Worm (Caenorhabditis elegans) whole organism, L2 larva: ENCODE data around the gene nyn-3.
A peak's percentile ranks its signal among the peaks of the same experiment; 100 is the strongest.

Experiments
- R02D3.7 ChIP-seq: fragments of 150-350 bp; optimal IDR thresholded peaks from 2 replicates; lab custom pipeline; 2014; ENCODE audit warnings: missing biosample characterization, missing genetic modification characterization
- Y55F3AM.14 ChIP-seq: fragments of 200-800 bp; sonication (Bioruptor generic); optimal IDR thresholded peaks from 2 replicates; lab custom pipeline; 2018; ENCODE audit warnings: mild to moderate bottlenecking, missing genetic modification characterization, missing compliant biosample characterization
- ZK546.5 ChIP-seq: sonication (generic microtip); optimal IDR thresholded peaks from 2 replicates; lab custom pipeline; 2017; ENCODE audit warnings: missing biosample characterization, missing genetic modification characterization
- alr-1 ChIP-seq: fragments of 150-350 bp; optimal IDR thresholded peaks from 2 replicates; lab custom pipeline; 2014; ENCODE audit warnings: missing biosample characterization, missing genetic modification characterization
- ama-1 ChIP-seq: fragments of 150-350 bp; optimal IDR thresholded peaks from 2 replicates; lab custom pipeline; 2018; ENCODE audit warnings: inconsistent platforms
- ceh-16 ChIP-seq: fragments of 150-350 bp; optimal IDR thresholded peaks from 2 replicates; lab custom pipeline; 2014; ENCODE audit warnings: missing biosample characterization, missing genetic modification characterization
- ceh-82 ChIP-seq: fragments of 150-350 bp; optimal IDR thresholded peaks from 2 replicates; lab custom pipeline; 2014; ENCODE audit warnings: missing biosample characterization, missing genetic modification characterization
- crh-2 ChIP-seq: sonication (generic microtip); optimal IDR thresholded peaks from 2 replicates; lab custom pipeline; 2017; ENCODE audit warnings: missing biosample characterization, missing genetic modification characterization
- elt-1 ChIP-seq: fragments of 150-350 bp; optimal IDR thresholded peaks from 2 replicates; lab custom pipeline; 2014; ENCODE audit warnings: missing biosample characterization, missing genetic modification characterization
- elt-3 ChIP-seq: sonication (generic microtip); optimal IDR thresholded peaks from 2 replicates; lab custom pipeline; 2017; ENCODE audit warnings: missing biosample characterization, missing genetic modification characterization
- fos-1 ChIP-seq: fragments of 150-350 bp; optimal IDR thresholded peaks from 2 replicates; lab custom pipeline; 2014; ENCODE audit warnings: missing biosample characterization, missing genetic modification characterization
- lin-11 ChIP-seq: fragments of 150-350 bp; sonication (generic microtip); optimal IDR thresholded peaks from 2 replicates; lab custom pipeline; 2014; ENCODE audit warnings: missing biosample characterization, missing genetic modification characterization, inconsistent platforms, mixed read lengths
- lin-13 ChIP-seq: fragments of 150-350 bp; optimal IDR thresholded peaks from 2 replicates; lab custom pipeline; 2014; ENCODE audit warnings: missing biosample characterization, missing genetic modification reagents, missing genetic modification characterization
- lsy-2 ChIP-seq, 2 experiments: fragments of 150-350 bp in 1 of 2; sonication (generic microtip) in 1 of 2; optimal IDR thresholded peaks; 2 replicates each; lab custom pipeline; 2014 to 2017; ENCODE audit warnings: missing biosample characterization in 2 of 2, missing genetic modification characterization in 2 of 2
- mbf-1 ChIP-seq: sonication (generic microtip); optimal IDR thresholded peaks from 2 replicates; lab custom pipeline; 2017; ENCODE audit warnings: missing biosample characterization, missing genetic modification characterization
- mdl-1 ChIP-seq, 2 experiments: fragments of 150-350 bp in 1 of 2; sonication (generic microtip) in 1 of 2; optimal IDR thresholded peaks; 2 replicates each; lab custom pipeline; 2017; ENCODE audit warnings: missing biosample characterization in 2 of 2, missing genetic modification characterization in 2 of 2
- nhr-10 ChIP-seq: sonication (generic microtip); optimal IDR thresholded peaks from 2 replicates; lab custom pipeline; 2017; ENCODE audit warnings: missing biosample characterization, missing genetic modification characterization
- nhr-11 ChIP-seq: fragments of 150-350 bp; optimal IDR thresholded peaks from 2 replicates; lab custom pipeline; 2014; ENCODE audit warnings: missing biosample characterization, missing genetic modification characterization
- nhr-21 ChIP-seq: fragments of 150-350 bp; optimal IDR thresholded peaks from 2 replicates; lab custom pipeline; 2014; ENCODE audit warnings: missing biosample characterization, missing genetic modification characterization
- nhr-23 ChIP-seq: fragments of 150-350 bp; optimal IDR thresholded peaks from 2 replicates; lab custom pipeline; 2014; ENCODE audit warnings: missing biosample characterization, missing genetic modification reagents, missing genetic modification characterization
- nhr-6 ChIP-seq: fragments of 150-350 bp; optimal IDR thresholded peaks from 2 replicates; lab custom pipeline; 2014; ENCODE audit warnings: missing biosample characterization, missing genetic modification characterization
- nhr-77 ChIP-seq: fragments of 150-350 bp; optimal IDR thresholded peaks from 2 replicates; lab custom pipeline; 2014; ENCODE audit warnings: missing biosample characterization, missing genetic modification characterization
- sem-4 ChIP-seq: fragments of 150-350 bp; optimal IDR thresholded peaks from 2 replicates; lab custom pipeline; 2014; ENCODE audit warnings: missing biosample characterization, missing genetic modification reagents, missing genetic modification characterization
- skn-1 ChIP-seq: sonication (generic microtip); optimal IDR thresholded peaks from 2 replicates; lab custom pipeline; 2017; ENCODE audit warnings: missing biosample characterization, missing genetic modification characterization
- sma-3 ChIP-seq: sonication (generic microtip); optimal IDR thresholded peaks from 2 replicates; lab custom pipeline; 2016; ENCODE audit warnings: missing genetic modification reagents, missing genetic modification characterization, missing compliant biosample characterization
- sma-9 ChIP-seq, 2 experiments: fragments of 150-350 bp in 1 of 2; sonication (generic microtip) in 1 of 2; optimal IDR thresholded peaks; 2 replicates each; lab custom pipeline; 2014 to 2016; ENCODE audit warnings: missing genetic modification characterization in 2 of 2, mild to moderate bottlenecking in 1 of 2, missing biosample characterization in 1 of 2, missing compliant biosample characterization in 1 of 2, missing genetic modification reagents in 1 of 2, moderate library complexity in 1 of 2
- unc-62 ChIP-seq: fragments of 150-350 bp; optimal IDR thresholded peaks from 2 replicates; lab custom pipeline; 2014; ENCODE audit warnings: missing biosample characterization, missing genetic modification reagents, missing genetic modification characterization
- zag-1 ChIP-seq: fragments of 150-350 bp; optimal IDR thresholded peaks from 2 replicates; lab custom pipeline; 2014; ENCODE audit warnings: missing biosample characterization, missing genetic modification characterization
- ztf-1 ChIP-seq: fragments of 200-800 bp; sonication (Bioruptor generic); conservative IDR thresholded peaks from 2 replicates; pipeline ENCODE4 v1.3.6; 2022; ENCODE audit warnings: missing genetic modification characterization, missing compliant biosample characterization
- ztf-11 ChIP-seq: sonication (generic microtip); optimal IDR thresholded peaks from 2 replicates; lab custom pipeline; 2017; ENCODE audit warnings: missing biosample characterization, missing genetic modification characterization
- ztf-4 ChIP-seq: fragments of 150-350 bp; optimal IDR thresholded peaks from 2 replicates; lab custom pipeline; 2014; ENCODE audit warnings: missing biosample characterization, missing genetic modification characterization

nyn-3 gene

ce11 chrII:6292527-6292926 is at the start of gene nyn-3:
Gene nyn-3, minus strand, starts transcription at chrII:6292627.
- TF ChIP-seq nhr-77 (tag; lab: Kevin White, UChicago) = no peak
- no peak for TF ChIP-seq crh-2 (tag; lab: Kevin White, UChicago)
- TF ChIP-seq Y55F3AM.14 (GFP tag; lab: Kevin White, UChicago) = no peak
- no peak for TF ChIP-seq elt-1 (tag; lab: Kevin White, UChicago)
- TF ChIP-seq sma-3 (GFP tag; lab: Kevin White, UChicago) = no peak
- TF ChIP-seq R02D3.7 = no peak
- TF ChIP-seq sem-4 = no peak
- TF ChIP-seq alr-1 (tag; lab: Kevin White, UChicago) = no peak
- TF ChIP-seq mbf-1 = no peak
- no peak for TF ChIP-seq lin-13 (GFP tag; lab: Kevin White, UChicago)
- TF ChIP-seq unc-62 (GFP tag; lab: Kevin White, UChicago) = no peak
- TF ChIP-seq ceh-82 (tag; lab: Kevin White, UChicago) = no peak
- TF ChIP-seq lsy-2 (tag; optimal IDR thresholded peaks at IDR 0.05; lab: Kevin White, UChicago) = no peak
- no peak for TF ChIP-seq zag-1 (tag; lab: Kevin White, UChicago)
- no peak for TF ChIP-seq nhr-6 (tag; lab: Kevin White, UChicago)
- no peak for TF ChIP-seq lin-11 (tag; lab: Kevin White, UChicago)
- no peak for TF ChIP-seq sma-9 (GFP tag; optimal IDR thresholded peaks at IDR 0.05; lab: Kevin White, UChicago)
- TF ChIP-seq sma-9 (tag; optimal IDR thresholded peaks at IDR 0.05; lab: Kevin White, UChicago) = no peak
- TF ChIP-seq mdl-1 (tag; optimal IDR thresholded peaks at IDR 0.05; lab: Kevin White, UChicago) = no peak

- TF ChIP-seq nhr-21 (tag; lab: Kevin White, UChicago) = no peak
- TF ChIP-seq elt-3 (tag; lab: Kevin White, UChicago) = no peak
- TF ChIP-seq fos-1 = peak; percentile 42
- TF ChIP-seq ceh-82 (tag; lab: Kevin White, UChicago) = no peak
- TF ChIP-seq Y55F3AM.14 (GFP tag; lab: Kevin White, UChicago) = no peak
- TF ChIP-seq skn-1 (tag; lab: Kevin White, UChicago) = no peak
Measured at ce11 chrII:6341076-6341475, 48.6 kb upstream of the nyn-3 start.

- no peak for TF ChIP-seq ztf-4 (tag; lab: Kevin White, UChicago)
- TF ChIP-seq lin-13 (GFP tag; lab: Kevin White, UChicago) = no peak
- TF ChIP-seq ama-1 (lab: Kevin White, UChicago) = no peak
- no peak for TF ChIP-seq ZK546.5 (tag; lab: Kevin White, UChicago)
- TF ChIP-seq skn-1 (tag; lab: Kevin White, UChicago) = no peak
- TF ChIP-seq nhr-11 (tag; lab: Kevin White, UChicago) = no peak
- no peak for TF ChIP-seq unc-62 (GFP tag; lab: Kevin White, UChicago)
Measured at ce11 chrII:6339948-6340347, 47.5 kb upstream of the nyn-3 start, which contains the start of gene C32D5.7. Gene C32D5.7, minus strand, starts transcription at chrII:6340048.

ce11 chrII:6339511-6339910 is 47.1 kb upstream of the nyn-3 start:
- TF ChIP-seq ztf-11 (tag; lab: Kevin White, UChicago) (no peak), nhr-23 (no peak), nhr-10 (tag; lab: Kevin White, UChicago) (no peak), elt-3 (tag; lab: Kevin White, UChicago) (no peak), fos-1 (peak; percentile 46), nhr-77 (tag; lab: Kevin White, UChicago) (no peak)

ce11 chrII:6335358-6335757 is 42.9 kb upstream of the nyn-3 start, which contains the start of gene C32D5.14:
Gene C32D5.14, plus strand, starts transcription at chrII:6335488.
- no peak for TF ChIP-seq sma-9 (GFP tag; optimal IDR thresholded peaks at IDR 0.05; lab: Kevin White, UChicago)
- TF ChIP-seq sma-9 (tag; optimal IDR thresholded peaks at IDR 0.05; lab: Kevin White, UChicago) = no peak
- no peak for TF ChIP-seq ztf-1
- TF ChIP-seq lin-11 (tag; lab: Kevin White, UChicago) = peak; percentile 20
- TF ChIP-seq ztf-11 (tag; lab: Kevin White, UChicago) = no peak
- peak; percentile 53 for TF ChIP-seq fos-1
- TF ChIP-seq nhr-21 (tag; lab: Kevin White, UChicago) = peak; percentile 23
- TF ChIP-seq, all 48 proteins: peak for 3

- TF ChIP-seq ceh-16 = no peak
- TF ChIP-seq fos-1 = peak; percentile 33
Measured at ce11 chrII:6334745-6335260, 42.4 kb upstream of the nyn-3 start.
